Worm (Caenorhabditis elegans): ENCODE data around the gene pdtf-1.
"Not testable (repeated sequence)": the region's sequence is repeated elsewhere in the genome, so short reads cannot be mapped to it uniquely, and the experiment has no call there.

pdtf-1 gene

DNA sequence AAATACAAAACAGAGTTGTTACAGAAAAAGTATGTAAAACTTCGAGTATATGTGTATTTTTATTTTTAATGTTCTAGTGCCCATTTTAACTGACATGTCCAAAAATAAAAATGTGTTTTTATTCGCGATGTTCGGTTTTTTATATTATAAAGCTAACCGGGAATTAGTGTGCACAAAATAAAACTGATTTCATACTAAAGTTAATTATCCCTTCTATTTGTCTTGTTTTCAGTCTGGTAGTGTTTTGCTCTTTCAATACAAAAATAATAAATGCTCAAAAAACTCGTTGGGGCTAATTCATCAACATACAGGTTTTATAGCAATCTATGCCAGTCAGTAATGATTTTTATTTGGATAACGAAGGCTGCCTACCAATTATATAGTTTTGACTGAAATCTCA, 48.1 kb upstream of the pdtf-1 start:
- no peak for TF ChIP-seq ama-1 (optimal IDR thresholded peaks at IDR 0.05)
- no peak for TF ChIP-seq snpc-4 (tag; optimal IDR thresholded peaks at IDR 0.05)
- TF ChIP-seq nhr-25 (tag; optimal IDR thresholded peaks at IDR 0.05): no peak
- no peak for TF ChIP-seq lsy-2 (tag; optimal IDR thresholded peaks at IDR 0.05)
- no peak for TF ChIP-seq ztf-4 (tag; optimal IDR thresholded peaks at IDR 0.05)
- TF ChIP-seq lin-13 (GFP tag; optimal IDR thresholded peaks at IDR 0.05): no peak
- TF ChIP-seq zag-1 (tag; optimal IDR thresholded peaks at IDR 0.05): no peak
- TF ChIP-seq gmeb-1 (tag; optimal IDR thresholded peaks at IDR 0.05): no peak
- no peak for TF ChIP-seq nhr-237 (tag; optimal IDR thresholded peaks at IDR 0.05)
- no peak for TF ChIP-seq sma-3 (GFP tag; optimal IDR thresholded peaks at IDR 0.05)
- TF ChIP-seq blmp-1 (tag; optimal IDR thresholded peaks at IDR 0.05; ENCODE audit: insufficient read depth): no peak
- TF ChIP-seq nhr-23 (tag; optimal IDR thresholded peaks at IDR 0.05): no peak
- TF ChIP-seq alr-1 (tag; optimal IDR thresholded peaks at IDR 0.05): no peak
- no peak for TF ChIP-seq ZK546.5 (tag; optimal IDR thresholded peaks at IDR 0.05)
- no peak for TF ChIP-seq crh-2 (tag; optimal IDR thresholded peaks at IDR 0.05)
- no peak for TF ChIP-seq nhr-129 (tag; optimal IDR thresholded peaks at IDR 0.05)
- no peak for TF ChIP-seq sem-4 (tag; optimal IDR thresholded peaks at IDR 0.05)
- no peak for TF ChIP-seq skn-1 (tag; optimal IDR thresholded peaks at IDR 0.05)
- TF ChIP-seq dmd-4 (tag; optimal IDR thresholded peaks at IDR 0.05): no peak
- no peak for TF ChIP-seq unc-62 (GFP tag; optimal IDR thresholded peaks at IDR 0.05)

ce11 chrIV:8385662-8386061, 47.2 kb upstream of the pdtf-1 start:
- TF ChIP-seq ztf-4 (tag; optimal IDR thresholded peaks at IDR 0.05) (no peak), nhr-10 (tag; optimal IDR thresholded peaks at IDR 0.05) (no peak), elt-3 (tag; optimal IDR thresholded peaks at IDR 0.05) (no peak), alr-1 (tag; optimal IDR thresholded peaks at IDR 0.05) (no peak), peb-1 (tag; optimal IDR thresholded peaks at IDR 0.05) (no peak), C34F6.9 (tag; optimal IDR thresholded peaks at IDR 0.05) (no peak), mbf-1 (tag; optimal IDR thresholded peaks at IDR 0.05) (no peak), elt-1 (tag; optimal IDR thresholded peaks at IDR 0.05) (no peak), mab-5 (tag; optimal IDR thresholded peaks at IDR 0.05) (no peak), lsy-2 (tag; optimal IDR thresholded peaks at IDR 0.05) (no peak), crh-2 (tag; optimal IDR thresholded peaks at IDR 0.05) (no peak), blmp-1 (tag; optimal IDR thresholded peaks at IDR 0.05; ENCODE audit: insufficient read depth) (no peak), ceh-82 (tag; optimal IDR thresholded peaks at IDR 0.05) (no peak), skn-1 (tag; optimal IDR thresholded peaks at IDR 0.05) (no peak), nhr-6 (tag; optimal IDR thresholded peaks at IDR 0.05) (no peak), ama-1 (optimal IDR thresholded peaks at IDR 0.05) (no peak), ztf-11 (tag; optimal IDR thresholded peaks at IDR 0.05) (no peak), lin-39 (tag; optimal IDR thresholded peaks at IDR 0.05) (no peak), unc-62 (GFP tag; optimal IDR thresholded peaks at IDR 0.05) (no peak), R02D3.7 (tag; optimal IDR thresholded peaks at IDR 0.05) (no peak)

DNA sequence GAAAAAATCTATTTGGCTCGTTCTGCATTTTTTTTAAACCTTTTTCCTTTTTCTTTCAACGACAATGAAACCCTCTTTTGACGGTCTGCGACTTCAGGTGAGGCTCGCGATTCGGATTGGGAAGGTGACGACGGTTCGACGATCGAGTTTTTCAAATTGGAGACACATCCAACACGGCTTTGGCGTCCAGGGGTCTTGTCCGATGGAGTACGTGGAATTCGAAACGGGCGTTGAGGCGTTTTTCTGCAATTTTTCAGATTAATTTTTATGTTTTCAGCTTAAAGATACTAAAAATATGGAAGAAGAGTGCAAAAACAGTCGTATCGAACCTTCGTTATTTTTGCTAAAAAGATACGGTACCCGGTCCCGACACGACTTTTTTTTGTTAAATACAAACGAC, 43.7 kb upstream of the pdtf-1 start, which contains the start of gene D2096.10:
TSS of gene D2096.10 (minus strand) at position 101 of the 400 bp plus-strand sequence.
- not testable (repeated sequence) for TF ChIP-seq blmp-1 (tag; optimal IDR thresholded peaks at IDR 0.05; ENCODE audit: insufficient read depth); elt-3 (tag; optimal IDR thresholded peaks at IDR 0.05); crh-2 (tag; optimal IDR thresholded peaks at IDR 0.05)

DNA sequence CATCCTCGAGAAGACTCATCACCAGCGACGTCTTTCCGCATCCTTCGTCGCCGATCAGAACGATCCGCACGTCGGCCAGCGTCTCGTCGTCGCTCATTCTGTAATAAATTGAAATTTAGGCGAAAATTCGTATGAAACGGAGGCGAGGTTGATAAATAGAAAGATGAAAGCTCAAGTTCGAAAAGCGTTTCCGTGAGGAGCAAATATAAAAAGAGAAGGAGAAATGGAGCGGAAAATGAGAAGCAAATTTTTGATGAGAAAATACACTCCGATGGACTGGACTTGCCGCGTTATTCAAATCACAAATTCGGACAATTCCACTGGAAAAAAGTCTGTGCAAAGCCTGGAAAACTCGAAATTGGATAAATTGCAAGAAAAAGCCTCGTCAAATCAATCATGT, 38.7 kb upstream of the pdtf-1 start, which contains the start of gene D2096.11:
TSS of gene D2096.11 (minus strand) at position 101 of the 400 bp plus-strand sequence.
- no peak for TF ChIP-seq ztf-1 (GFP tag; conservative IDR thresholded peaks at IDR 0.05)
- no peak for TF ChIP-seq lin-39 (tag; optimal IDR thresholded peaks at IDR 0.05)
- no peak for TF ChIP-seq lin-13 (GFP tag; optimal IDR thresholded peaks at IDR 0.05)
- no peak for TF ChIP-seq ztf-4 (tag; optimal IDR thresholded peaks at IDR 0.05)
- TF ChIP-seq ceh-16 (tag; optimal IDR thresholded peaks at IDR 0.05): no peak
- no peak for TF ChIP-seq mab-5 (tag; optimal IDR thresholded peaks at IDR 0.05)
- no peak for TF ChIP-seq R02D3.7 (tag; optimal IDR thresholded peaks at IDR 0.05)
- no peak for TF ChIP-seq fos-1 (tag; optimal IDR thresholded peaks at IDR 0.05)
- no peak for TF ChIP-seq nhr-23 (tag; optimal IDR thresholded peaks at IDR 0.05)
- no peak for TF ChIP-seq dmd-4 (tag; optimal IDR thresholded peaks at IDR 0.05)
- TF ChIP-seq aly-2 (tag; optimal IDR thresholded peaks at IDR 0.05): no peak
- no peak for TF ChIP-seq nhr-129 (tag; optimal IDR thresholded peaks at IDR 0.05)
- no peak for TF ChIP-seq nhr-77 (tag; optimal IDR thresholded peaks at IDR 0.05)
- no peak for TF ChIP-seq elt-3 (tag; optimal IDR thresholded peaks at IDR 0.05)
- TF ChIP-seq nhr-25 (tag; optimal IDR thresholded peaks at IDR 0.05): no peak
